Worm (Caenorhabditis elegans) whole organism, L4 larva: ENCODE results near the gene F28F9.2.
A peak's percentile ranks its signal among the peaks of the same experiment; 100 is the strongest.

Experiments
- F10B5.3 ChIP-seq: sonication (generic microtip); optimal IDR thresholded peaks from 2 replicates; lab custom pipeline; 2016; ENCODE audit warnings: mild to moderate bottlenecking, missing genetic modification characterization, missing compliant biosample characterization
- F26F4.8 ChIP-seq: fragments of 200-800 bp; sonication (Bioruptor generic); conservative IDR thresholded peaks from 2 replicates; pipeline ENCODE4 v1.3.6; 2022; ENCODE audit warnings: missing genetic modification characterization, missing compliant biosample characterization
- F44E2.7 ChIP-seq: fragments of 200-800 bp; sonication (Bioruptor generic); IDR thresholded peaks from 2 replicates; pipeline ENCODE4 v2.1.2; 2022; ENCODE audit warnings: missing genetic modification characterization, missing compliant biosample characterization
- Y48G9A.11 ChIP-seq: fragments of 200-800 bp; sonication (Bioruptor generic); IDR thresholded peaks from 2 replicates; pipeline ENCODE4 v1.3.6; 2022; ENCODE audit warnings: missing genetic modification reagents, missing genetic modification characterization, missing compliant biosample characterization
- Y5F2A.4 ChIP-seq: fragments of 200-800 bp; sonication (Bioruptor generic); optimal IDR thresholded peaks from 2 replicates; lab custom pipeline; 2018; ENCODE audit warnings: mild to moderate bottlenecking, missing genetic modification characterization, missing compliant biosample characterization
- Y75B8A.6 ChIP-seq: fragments of 200-800 bp; sonication (Bioruptor generic); IDR thresholded peaks from 2 replicates; pipeline ENCODE4 v1.3.6; 2022; ENCODE audit warnings: missing genetic modification reagents, missing genetic modification characterization, missing compliant biosample characterization
- ZK337.2 ChIP-seq: fragments of 200-800 bp; sonication (Bioruptor generic); IDR thresholded peaks from 2 replicates; pipeline ENCODE4 v1.3.6; 2022; ENCODE audit warnings: missing genetic modification reagents, missing genetic modification characterization, missing compliant biosample characterization
- aly-2 ChIP-seq: sonication (generic microtip); optimal IDR thresholded peaks from 2 replicates; lab custom pipeline; 2018; ENCODE audit warnings: missing biosample characterization, missing genetic modification characterization
- ama-1 ChIP-seq: fragments of 150-350 bp; optimal IDR thresholded peaks from 2 replicates; lab custom pipeline; 2014; ENCODE audit warnings: inconsistent platforms, mixed read lengths
- ceh-44 ChIP-seq: fragments of 200-800 bp; sonication (Bioruptor generic); IDR thresholded peaks from 2 replicates; pipeline ENCODE4 v1.3.6; 2022; ENCODE audit warnings: missing genetic modification reagents, missing genetic modification characterization, missing compliant biosample characterization
- ces-1 ChIP-seq: fragments of 150-350 bp; sonication (generic microtip); optimal IDR thresholded peaks from 4 replicates; lab custom pipeline; 2014; ENCODE audit warnings: missing biosample characterization, missing genetic modification reagents, missing genetic modification characterization
- ctbp-1 ChIP-seq: fragments of 200-800 bp; sonication (Bioruptor generic); IDR thresholded peaks from 2 replicates; pipeline ENCODE4 v1.3.6; 2022; ENCODE audit warnings: missing genetic modification reagents, missing genetic modification characterization, missing compliant biosample characterization
- daf-12 ChIP-seq: fragments of 150-350 bp; optimal IDR thresholded peaks from 2 replicates; lab custom pipeline; 2014; ENCODE audit warnings: missing biosample characterization, missing genetic modification reagents, missing genetic modification characterization
- daf-16 ChIP-seq, 3 experiments: sonication (generic microtip); optimal IDR thresholded peaks; 2 replicates each; lab custom pipeline; 2016 to 2017; ENCODE audit warnings: missing genetic modification characterization in 3 of 3, missing genetic modification reagents in 3 of 3, mild to moderate bottlenecking in 2 of 3, missing compliant biosample characterization in 2 of 3, missing biosample characterization in 1 of 3, moderate library complexity in 1 of 3
- dmd-6 ChIP-seq: fragments of 200-800 bp; sonication (Bioruptor generic); IDR thresholded peaks from 2 replicates; pipeline ENCODE4 v1.3.6; 2022; ENCODE audit warnings: missing genetic modification reagents, missing genetic modification characterization, missing compliant biosample characterization
- dmd-9 ChIP-seq: fragments of 200-800 bp; sonication (Bioruptor generic); IDR thresholded peaks from 2 replicates; pipeline ENCODE4 v1.3.6; 2022; ENCODE audit warnings: missing genetic modification reagents, missing genetic modification characterization, missing compliant biosample characterization
- egl-27 ChIP-seq: sonication (generic microtip); optimal IDR thresholded peaks from 3 replicates; lab custom pipeline; 2017; ENCODE audit warnings: missing biosample characterization, missing genetic modification reagents, missing genetic modification characterization
- egl-43 ChIP-seq: fragments of 200-800 bp; sonication (Bioruptor generic); IDR thresholded peaks from 2 replicates; pipeline ENCODE4 v1.3.6; 2022; ENCODE audit warnings: missing genetic modification reagents, missing genetic modification characterization, missing compliant biosample characterization
- hlh-11 ChIP-seq: fragments of 200-800 bp; sonication (Bioruptor generic); optimal IDR thresholded peaks from 2 replicates; lab custom pipeline; 2018; ENCODE audit warnings: mild to moderate bottlenecking, missing genetic modification characterization, missing compliant biosample characterization
- jun-1 ChIP-seq: fragments of 150-350 bp; optimal IDR thresholded peaks from 2 replicates; lab custom pipeline; 2014; ENCODE audit warnings: missing biosample characterization, missing genetic modification reagents, missing genetic modification characterization
- lim-7 ChIP-seq: fragments of 200-800 bp; sonication (Bioruptor generic); IDR thresholded peaks from 2 replicates; pipeline ENCODE4 v1.3.6; 2022; ENCODE audit warnings: missing genetic modification characterization, missing compliant biosample characterization
- lin-39 ChIP-seq: fragments of 150-350 bp; optimal IDR thresholded peaks from 2 replicates; lab custom pipeline; 2014; ENCODE audit warnings: missing biosample characterization, missing genetic modification reagents, missing genetic modification characterization
- lsy-2 ChIP-seq, 2 experiments: fragments of 150-350 bp in 1 of 2; sonication (generic microtip) in 1 of 2; optimal IDR thresholded peaks; 2 replicates each; lab custom pipeline; 2014 to 2017; ENCODE audit warnings: missing biosample characterization in 2 of 2, missing genetic modification characterization in 2 of 2
- madf-5 ChIP-seq, 2 experiments: fragments of 200-800 bp; sonication (Bioruptor generic); IDR thresholded peaks; 2 replicates each; pipeline ENCODE4 v1.3.6; 2022; ENCODE audit warnings: missing compliant biosample characterization in 2 of 2, missing genetic modification characterization in 2 of 2
- madf-9 ChIP-seq: fragments of 200-800 bp; sonication (Bioruptor generic); conservative IDR thresholded peaks from 2 replicates; pipeline ENCODE4 v1.3.6; 2022; ENCODE audit warnings: missing genetic modification reagents, missing genetic modification characterization, missing compliant biosample characterization
- mdt-29 ChIP-seq: fragments of 200-800 bp; sonication (Bioruptor generic); IDR thresholded peaks from 2 replicates; pipeline ENCODE4 v1.3.6; 2022; ENCODE audit warnings: missing genetic modification reagents, missing genetic modification characterization, missing compliant biosample characterization
- mes-2 ChIP-seq: sonication (generic microtip); optimal IDR thresholded peaks from 2 replicates; lab custom pipeline; 2016; ENCODE audit warnings: missing genotype, mild to moderate bottlenecking, missing genetic modification characterization, missing compliant biosample characterization; ENCODE audit not compliant: poor library complexity, severe bottlenecking
- nhr-10 ChIP-seq: fragments of 150-350 bp; optimal IDR thresholded peaks from 2 replicates; lab custom pipeline; 2014; ENCODE audit warnings: missing biosample characterization, missing genetic modification characterization
- nhr-11 ChIP-seq: fragments of 150-350 bp; optimal IDR thresholded peaks from 2 replicates; lab custom pipeline; 2014; ENCODE audit warnings: missing biosample characterization, missing genetic modification characterization
- nhr-25 ChIP-seq: sonication (generic microtip); optimal IDR thresholded peaks from 2 replicates; lab custom pipeline; 2017; ENCODE audit warnings: missing genetic modification characterization, mild to moderate bottlenecking, missing compliant biosample characterization, antibody characterized with exemption, moderate library complexity, borderline replicate concordance; ENCODE audit not compliant: insufficient read depth
- nhr-42 ChIP-seq: fragments of 200-800 bp; sonication (Bioruptor generic); IDR thresholded peaks from 2 replicates; pipeline ENCODE4 v1.3.6; 2022; ENCODE audit warnings: missing genetic modification characterization, missing compliant biosample characterization
- nhr-48 ChIP-seq: sonication (generic microtip); optimal IDR thresholded peaks from 2 replicates; lab custom pipeline; 2016; ENCODE audit warnings: mild to moderate bottlenecking, missing genetic modification characterization, missing compliant biosample characterization
- nhr-77 ChIP-seq: fragments of 150-350 bp; optimal IDR thresholded peaks from 2 replicates; lab custom pipeline; 2014; ENCODE audit warnings: missing biosample characterization, missing genetic modification characterization
- php-3 ChIP-seq: fragments of 200-800 bp; sonication (Bioruptor generic); IDR thresholded peaks from 2 replicates; pipeline ENCODE4 v1.3.6; 2022; ENCODE audit warnings: missing genetic modification reagents, missing genetic modification characterization, missing compliant biosample characterization
- rbr-2 ChIP-seq: sonication (generic microtip); optimal IDR thresholded peaks from 2 replicates; lab custom pipeline; 2016; ENCODE audit warnings: missing genotype, missing genetic modification characterization, missing compliant biosample characterization
- saeg-2 ChIP-seq: fragments of 200-800 bp; sonication (Bioruptor generic); IDR thresholded peaks from 2 replicates; pipeline ENCODE4 v1.3.6; 2022; ENCODE audit warnings: missing genetic modification reagents, missing genetic modification characterization, missing compliant biosample characterization
- set-16 ChIP-seq: fragments of 200-800 bp; sonication (Bioruptor generic); IDR thresholded peaks from 2 replicates; pipeline ENCODE4 v1.3.6; 2022; ENCODE audit warnings: missing genetic modification reagents, missing genetic modification characterization, missing compliant biosample characterization
- skn-1 ChIP-seq: fragments of 150-350 bp; optimal IDR thresholded peaks from 2 replicates; lab custom pipeline; 2014; ENCODE audit warnings: missing biosample characterization, missing genetic modification characterization
- spr-1 ChIP-seq: sonication (generic microtip); optimal IDR thresholded peaks from 2 replicates; lab custom pipeline; 2016; ENCODE audit warnings: mild to moderate bottlenecking, missing genetic modification characterization, missing compliant biosample characterization
- spr-3 ChIP-seq: fragments of 200-800 bp; sonication (Bioruptor generic); optimal IDR thresholded peaks from 2 replicates; lab custom pipeline; 2018; ENCODE audit warnings: mild to moderate bottlenecking, missing genetic modification characterization, missing compliant biosample characterization
- unc-39 ChIP-seq: sonication (generic microtip); optimal IDR thresholded peaks from 2 replicates; lab custom pipeline; 2017; ENCODE audit warnings: missing biosample characterization, missing genetic modification characterization
- unc-62 ChIP-seq, 3 experiments: fragments of 150-350 bp in 1 of 3; sonication (generic microtip); optimal IDR thresholded peaks in 2 of 3; peaks in 1 of 3; 1 replicate in 1 of 3; 2 replicates in 2 of 3; lab custom pipeline; 2014 to 2017; ENCODE audit warnings: missing biosample characterization in 3 of 3, missing genetic modification characterization in 3 of 3, missing genetic modification reagents in 3 of 3, missing genotype in 1 of 3
- zfp-3 ChIP-seq: fragments of 200-800 bp; sonication (Bioruptor generic); conservative IDR thresholded peaks from 2 replicates; pipeline ENCODE4 v1.3.6; 2022; ENCODE audit warnings: missing genetic modification reagents, missing genetic modification characterization, missing compliant biosample characterization
- zip-11 ChIP-seq: fragments of 200-800 bp; sonication (Bioruptor generic); IDR thresholded peaks from 2 replicates; pipeline ENCODE4 v1.3.6; 2022; ENCODE audit warnings: missing genetic modification characterization, missing compliant biosample characterization

The F28F9.2 gene

DNA sequence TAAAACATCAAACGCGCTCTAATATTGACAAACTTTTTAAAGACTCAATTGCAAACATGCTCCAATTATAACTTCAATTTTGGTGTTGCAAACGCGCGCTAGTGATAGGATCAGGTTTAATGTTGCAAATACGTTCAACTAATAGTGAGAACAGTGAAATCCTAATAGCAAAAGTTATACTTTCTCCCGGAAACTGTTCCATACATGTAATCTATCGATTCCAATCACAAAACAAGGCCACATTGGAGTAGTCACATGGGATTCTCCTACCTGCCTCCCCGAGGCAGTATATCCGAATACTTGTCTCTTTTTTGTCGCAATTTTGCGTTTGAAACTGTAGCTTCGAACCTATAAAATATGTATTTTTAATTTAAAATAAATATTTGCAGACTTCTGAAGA lies 30.4 kb downstream of the F28F9.2 start:
- TF ChIP-seq rbr-2 = no peak
- TF ChIP-seq unc-39 (tag; lab: Kevin White, UChicago) = no peak

DNA sequence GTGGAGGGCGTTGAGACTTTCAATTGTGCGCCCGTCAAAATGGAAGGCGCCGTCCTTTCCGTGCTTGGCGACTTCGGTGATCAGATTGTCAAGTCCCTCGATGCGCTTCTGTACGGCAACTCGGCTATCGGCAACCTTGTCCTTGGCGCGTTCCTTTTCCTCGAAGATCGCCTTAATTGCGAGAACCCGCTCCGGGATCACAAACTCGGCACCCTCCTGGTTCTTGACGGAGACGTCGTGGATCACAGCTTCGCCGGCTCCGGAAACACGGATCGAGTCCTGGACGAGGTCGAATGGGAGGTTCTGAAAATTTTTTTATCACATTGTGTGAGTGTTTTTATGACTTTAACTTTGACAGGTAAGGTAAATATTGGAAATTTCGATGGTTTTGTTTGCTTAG lies 33.7 kb downstream of the F28F9.2 start:
- TF ChIP-seq nhr-11 (tag; lab: Kevin White, UChicago) (no peak), set-16 (GFP tag; lab: Robert Waterston, UW) (peak; percentile 81), php-3 (GFP tag; lab: Robert Waterston, UW) (no peak), F44E2.7 (GFP tag; lab: Robert Waterston, UW) (no peak), zfp-3 (GFP tag; lab: Robert Waterston, UW) (0 out of 2 replicates have a peak, but pooled peaks have one; percentile 12), aly-2 (tag; lab: Kevin White, UChicago) (no peak), mdt-29 (GFP tag; lab: Robert Waterston, UW) (no peak), Y5F2A.4 (GFP tag; lab: Kevin White, UChicago) (no peak), hlh-11 (tag; lab: Kevin White, UChicago) (no peak), ceh-44 (no peak), jun-1 (no peak), unc-62 (GFP tag; optimal IDR thresholded peaks at IDR 0.05 in 1 of 2; lab: Kevin White, UChicago) (peak in 1 of 2 experiments; percentile 81), unc-62 (tag; optimal IDR thresholded peaks at IDR 0.05; lab: Kevin White, UChicago) (no peak)

DNA sequence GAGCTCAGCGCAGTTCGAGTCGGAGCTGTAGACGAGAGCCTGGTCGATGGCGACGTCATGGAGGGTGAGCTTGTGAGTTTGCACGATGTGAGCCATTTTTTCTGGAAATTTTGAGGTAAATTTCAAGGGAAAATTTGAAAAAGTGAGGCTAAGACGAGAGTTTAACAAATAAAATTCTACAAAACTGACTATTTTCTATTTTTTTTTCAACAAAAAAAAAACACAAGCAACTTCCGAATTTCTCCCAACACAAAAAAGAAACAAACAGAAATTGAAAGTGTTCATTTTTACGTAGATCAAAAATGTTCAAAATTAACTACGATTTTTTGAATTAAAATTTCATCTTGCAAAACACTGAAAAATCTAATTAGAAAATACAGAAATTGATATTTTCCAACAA lies 34.2 kb downstream of the F28F9.2 start, which contains the start of gene F37C4.5:
Gene F37C4.5 (minus strand): TSS at position 101 of the 400 bp plus-strand sequence.
- TF ChIP-seq ama-1 (lab: Kevin White, UChicago) (no peak), egl-27 (no peak), skn-1 (tag; lab: Kevin White, UChicago) (no peak), Y48G9A.11 (GFP tag; lab: Robert Waterston, UW) (no peak), F26F4.8 (GFP tag; lab: Robert Waterston, UW) (no peak), Y75B8A.6 (GFP tag; lab: Robert Waterston, UW) (no peak), lsy-2 (tag; optimal IDR thresholded peaks at IDR 0.05; lab: Kevin White, UChicago) (no peak), ces-1 (GFP tag; lab: Kevin White, UChicago) (no peak), mdt-29 (GFP tag; lab: Robert Waterston, UW) (no peak), daf-12 (tag; lab: Kevin White, UChicago) (no peak), daf-16 (GFP tag; optimal IDR thresholded peaks at IDR 0.05; lab: Kevin White, UChicago) (no peak), daf-16 (tag; optimal IDR thresholded peaks at IDR 0.05; lab: Kevin White, UChicago) (no peak), dmd-9 (GFP tag; lab: Robert Waterston, UW) (no peak), F44E2.7 (GFP tag; lab: Robert Waterston, UW) (no peak), F10B5.3 (no peak), saeg-2 (GFP tag; lab: Robert Waterston, UW) (no peak)

DNA sequence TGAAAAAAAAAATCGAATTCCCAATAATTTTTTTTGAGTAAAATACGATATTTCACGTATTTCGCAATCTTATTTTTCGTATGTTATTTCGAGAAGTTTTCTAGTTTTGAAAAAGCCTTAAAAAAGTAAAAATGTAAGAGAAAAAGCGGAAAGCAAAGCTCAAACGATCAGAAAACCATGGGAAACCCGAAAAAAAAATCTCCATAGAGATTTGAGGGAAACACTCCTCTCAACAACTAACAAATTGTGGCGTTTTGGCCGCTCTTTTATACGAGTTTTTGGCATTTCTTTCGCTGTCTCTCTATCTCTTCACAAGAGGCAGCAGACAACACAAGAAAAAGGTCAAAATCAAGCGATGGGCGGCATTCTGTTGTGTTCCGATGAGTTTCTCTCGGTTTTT lies 34.9 kb downstream of the F28F9.2 start:
- no peak for TF ChIP-seq nhr-25 (tag; lab: Kevin White, UChicago)
- TF ChIP-seq spr-1 (tag; lab: Kevin White, UChicago) = no peak
- no peak for TF ChIP-seq Y75B8A.6 (GFP tag; lab: Robert Waterston, UW)
- peak; percentile 14 for TF ChIP-seq nhr-11 (tag; lab: Kevin White, UChicago)
- TF ChIP-seq nhr-48 = no peak
- TF ChIP-seq set-16 (GFP tag; lab: Robert Waterston, UW) = no peak
- TF ChIP-seq ceh-44 = no peak
- peak; percentile 64 for TF ChIP-seq dmd-6 (GFP tag; lab: Robert Waterston, UW)
- TF ChIP-seq spr-3 (GFP tag; lab: Kevin White, UChicago) = no peak
- no peak for TF ChIP-seq zip-11 (GFP tag; lab: Robert Waterston, UW)
- TF ChIP-seq ZK337.2 (GFP tag; lab: Robert Waterston, UW) = no peak
- peak; percentile 55 for TF ChIP-seq nhr-77 (tag; lab: Kevin White, UChicago)
- TF ChIP-seq egl-43 (GFP tag; lab: Robert Waterston, UW) = no peak
- peak; percentile 43 for TF ChIP-seq mes-2 (tag; lab: Kevin White, UChicago)
- no peak for TF ChIP-seq madf-5 (GFP tag; IDR thresholded peaks at IDR 0.05; lab: Robert Waterston, UW)
- no peak for TF ChIP-seq lim-7
- no peak for TF ChIP-seq madf-9 (GFP tag; lab: Robert Waterston, UW)
- TF ChIP-seq php-3 (GFP tag; lab: Robert Waterston, UW) = no peak
- TF ChIP-seq lin-39 = no peak
- TF ChIP-seq ctbp-1 (GFP tag; lab: Robert Waterston, UW) = no peak
- no peak for TF ChIP-seq F26F4.8 (GFP tag; lab: Robert Waterston, UW)
- no peak for TF ChIP-seq nhr-10
- TF ChIP-seq nhr-42 = no peak
- TF ChIP-seq unc-62 (GFP tag; optimal IDR thresholded peaks at IDR 0.05 in 1 of 2; lab: Kevin White, UChicago) = no peak
- TF ChIP-seq unc-62 (tag; optimal IDR thresholded peaks at IDR 0.05; lab: Kevin White, UChicago) = no peak
